Fruit fly (Drosophila melanogaster): ENCODE data around the gene ect.

The ect gene

dm6 chr3L:10225214-10225729, 23.6 kb upstream of the ect start, which contains the start of gene scramb1 (continued):
- TF ChIP-seq D19B (GFP tag; optimal IDR thresholded peaks at IDR 0.05) (no peak), HLH4C (GFP tag; IDR thresholded peaks at IDR 0.05; ENCODE audit: partially characterized antibody) (no peak), ind (GFP tag; optimal IDR thresholded peaks at IDR 0.05) (no peak), Pdp1 (GFP tag; optimal IDR thresholded peaks at IDR 0.05) (no peak), CG13287 (GFP tag; IDR thresholded peaks at IDR 0.05; ENCODE audit: partially characterized antibody) (peak; percentile 31; the same call in 1 of the 2 replicates), ash1 (GFP tag; optimal IDR thresholded peaks at IDR 0.05) (no peak), CG8765 (GFP tag; IDR thresholded peaks at IDR 0.05) (no peak), CG17359 (tag; optimal IDR thresholded peaks at IDR 0.05) (no peak), CG2129 (GFP tag; IDR thresholded peaks at IDR 0.05; ENCODE audit: partially characterized antibody) (no peak), CG12769 (tag; optimal IDR thresholded peaks at IDR 0.05) (no peak), emc (GFP tag; optimal IDR thresholded peaks at IDR 0.05) (no peak), CG3838 (GFP tag; optimal IDR thresholded peaks at IDR 0.05) (no peak), Dad (GFP tag; optimal IDR thresholded peaks at IDR 0.05) (no peak), Spps (tag; optimal IDR thresholded peaks at IDR 0.05) (no peak), CG11696 (GFP tag; IDR thresholded peaks at IDR 0.05) (no peak), Atf3 (GFP tag; optimal IDR thresholded peaks at IDR 0.05) (no peak), Xrp1 (GFP tag; IDR thresholded peaks at IDR 0.05) (no peak), pzg (GFP tag; optimal IDR thresholded peaks at IDR 0.05) (peak; percentile 37), pnt (GFP tag; optimal IDR thresholded peaks at IDR 0.05) (no peak), CTCF (GFP tag; optimal IDR thresholded peaks at IDR 0.05) (peak; percentile 93), sima (GFP tag; optimal IDR thresholded peaks at IDR 0.05) (no peak), klu (GFP tag; IDR thresholded peaks at IDR 0.05) (no peak), CG8924 (tag; optimal IDR thresholded peaks at IDR 0.05) (no peak), Xbp1 (GFP tag; optimal IDR thresholded peaks at IDR 0.05) (no peak), cg (GFP tag; optimal IDR thresholded peaks at IDR 0.05) (no peak), oc (tag; optimal IDR thresholded peaks at IDR 0.05) (no peak), chinmo (GFP tag; IDR thresholded peaks at IDR 0.05; ENCODE audit: partially characterized antibody) (no peak), Max (GFP tag; optimal IDR thresholded peaks at IDR 0.05) (no peak), CG18619 (GFP tag; optimal IDR thresholded peaks at IDR 0.05) (no peak), CG9932 (GFP tag; IDR thresholded peaks at IDR 0.05) (no peak), Poxn (GFP tag; IDR thresholded peaks at IDR 0.05) (no peak), dm (GFP tag; optimal IDR thresholded peaks at IDR 0.05) (no peak), CG7987 (GFP tag; optimal IDR thresholded peaks at IDR 0.05) (no peak), CG1647 (GFP tag; optimal IDR thresholded peaks at IDR 0.05) (no peak), CG17912 (GFP tag; optimal IDR thresholded peaks at IDR 0.05) (no peak), wek (GFP tag; optimal IDR thresholded peaks at IDR 0.05) (no peak), da (GFP tag; optimal IDR thresholded peaks at IDR 0.05) (no peak), gce (GFP tag; IDR thresholded peaks at IDR 0.05) (no peak), HmgZ (tag; optimal IDR thresholded peaks at IDR 0.05) (no peak), inv (GFP tag; IDR thresholded peaks at IDR 0.05; ENCODE audit: partially characterized antibody) (no peak), ac (GFP tag; optimal IDR thresholded peaks at IDR 0.05) (no peak), gfzf (GFP tag; optimal IDR thresholded peaks at IDR 0.05) (peak; percentile 68), CG31388 (GFP tag; optimal IDR thresholded peaks at IDR 0.05) (no peak), CG6254 (GFP tag; optimal IDR thresholded peaks at IDR 0.05) (no peak), CG3847 (GFP tag; IDR thresholded peaks at IDR 0.05) (no peak), CG15073 (GFP tag; optimal IDR thresholded peaks at IDR 0.05) (no peak), twi (tag; optimal IDR thresholded peaks at IDR 0.05) (no peak), CG11723 (GFP tag; optimal IDR thresholded peaks at IDR 0.05) (no peak), CG14860 (GFP tag; IDR thresholded peaks at IDR 0.05; ENCODE audit: partially characterized antibody) (no peak), row (GFP tag; IDR thresholded peaks at IDR 0.05) (peak; percentile 17; the same call in 1 of the 3 replicates), zen (tag; optimal IDR thresholded peaks at IDR 0.05) (no peak)
